Worm (Caenorhabditis elegans) whole organism, L4 larva: Measurements from ENCODE around the gene B0034.7.
A peak's percentile ranks its signal among the peaks of the same experiment; 100 is the strongest.

Experiments
- F10B5.3 ChIP-seq: sonication (generic microtip); optimal IDR thresholded peaks from 2 replicates; lab custom pipeline; 2016; ENCODE audit warnings: mild to moderate bottlenecking, missing genetic modification characterization, missing compliant biosample characterization
- F44E2.7 ChIP-seq: fragments of 200-800 bp; sonication (Bioruptor generic); IDR thresholded peaks from 2 replicates; pipeline ENCODE4 v2.1.2; 2022; ENCODE audit warnings: missing genetic modification characterization, missing compliant biosample characterization
- R02D3.7 ChIP-seq: fragments of 150-350 bp; sonication (generic microtip); optimal IDR thresholded peaks from 3 replicates; lab custom pipeline; 2014; ENCODE audit warnings: missing biosample characterization, missing genetic modification characterization
- T20F7.1 ChIP-seq: fragments of 200-800 bp; sonication (Bioruptor generic); optimal IDR thresholded peaks from 2 replicates; lab custom pipeline; 2018; ENCODE audit warnings: mild to moderate bottlenecking, missing genetic modification characterization, missing compliant biosample characterization
- Y105C5A.15 ChIP-seq: fragments of 200-800 bp; sonication (Bioruptor generic); IDR thresholded peaks from 2 replicates; pipeline ENCODE4 v1.3.6; 2022; ENCODE audit warnings: missing genetic modification characterization, missing compliant biosample characterization
- Y75B8A.6 ChIP-seq: fragments of 200-800 bp; sonication (Bioruptor generic); IDR thresholded peaks from 2 replicates; pipeline ENCODE4 v1.3.6; 2022; ENCODE audit warnings: missing genetic modification reagents, missing genetic modification characterization, missing compliant biosample characterization
- arid-1 ChIP-seq: fragments of 200-800 bp; sonication (Bioruptor generic); conservative IDR thresholded peaks from 2 replicates; pipeline ENCODE4 v1.3.6; 2022; ENCODE audit warnings: missing genetic modification reagents, missing genetic modification characterization, missing compliant biosample characterization
- ceh-32 ChIP-seq: sonication (generic microtip); optimal IDR thresholded peaks from 2 replicates; lab custom pipeline; 2016; ENCODE audit warnings: mild to moderate bottlenecking, missing genetic modification characterization, missing compliant biosample characterization; ENCODE audit not compliant: poor library complexity
- ceh-82 ChIP-seq: sonication (generic microtip); optimal IDR thresholded peaks from 2 replicates; lab custom pipeline; 2017; ENCODE audit warnings: missing biosample characterization, missing genetic modification characterization
- ctbp-1 ChIP-seq: fragments of 200-800 bp; sonication (Bioruptor generic); IDR thresholded peaks from 2 replicates; pipeline ENCODE4 v1.3.6; 2022; ENCODE audit warnings: missing genetic modification reagents, missing genetic modification characterization, missing compliant biosample characterization
- daf-19 ChIP-seq: fragments of 200-800 bp; sonication (Bioruptor generic); conservative IDR thresholded peaks from 2 replicates; pipeline ENCODE4 v1.3.6; 2022; ENCODE audit warnings: missing genetic modification characterization, missing compliant biosample characterization
- dmd-8 ChIP-seq: fragments of 200-800 bp; sonication (Bioruptor generic); IDR thresholded peaks from 2 replicates; pipeline ENCODE4 v1.3.6; 2022; ENCODE audit warnings: missing genetic modification characterization, missing compliant biosample characterization
- dmd-9 ChIP-seq: fragments of 200-800 bp; sonication (Bioruptor generic); IDR thresholded peaks from 2 replicates; pipeline ENCODE4 v1.3.6; 2022; ENCODE audit warnings: missing genetic modification reagents, missing genetic modification characterization, missing compliant biosample characterization
- dpl-1 ChIP-seq: fragments of 150-350 bp; optimal IDR thresholded peaks from 2 replicates; lab custom pipeline; 2014; ENCODE audit warnings: missing biosample characterization, missing genetic modification reagents, missing genetic modification characterization
- duxl-1 ChIP-seq: sonication (generic microtip); optimal IDR thresholded peaks from 2 replicates; lab custom pipeline; 2016; ENCODE audit warnings: mild to moderate bottlenecking, missing genetic modification characterization, moderate library complexity, missing compliant biosample characterization; ENCODE audit not compliant: poor library complexity
- fkh-10 ChIP-seq: fragments of 150-350 bp; optimal IDR thresholded peaks from 2 replicates; lab custom pipeline; 2014; ENCODE audit warnings: missing biosample characterization, missing genetic modification reagents, missing genetic modification characterization
- gei-8 ChIP-seq: fragments of 200-800 bp; sonication (Bioruptor generic); optimal IDR thresholded peaks from 2 replicates; lab custom pipeline; 2018; ENCODE audit warnings: mild to moderate bottlenecking, missing genetic modification characterization, missing compliant biosample characterization
- hif-1 ChIP-seq, 2 experiments: sonication (generic microtip); optimal IDR thresholded peaks; 2 replicates each; lab custom pipeline; 2016 to 2017; ENCODE audit warnings: missing compliant biosample characterization in 2 of 2, missing genetic modification characterization in 2 of 2, missing genetic modification reagents in 2 of 2, missing genotype in 2 of 2, mild to moderate bottlenecking in 1 of 2
- hlh-30 ChIP-seq: sonication (generic microtip); optimal IDR thresholded peaks from 2 replicates; lab custom pipeline; 2017; ENCODE audit warnings: antibody characterized with exemption, mild to moderate bottlenecking, missing genetic modification characterization, missing compliant biosample characterization; ENCODE audit not compliant: insufficient read depth
- hmg-1.1 ChIP-seq: fragments of 200-800 bp; sonication (Bioruptor generic); IDR thresholded peaks from 2 replicates; pipeline ENCODE4 v1.3.6; 2022; ENCODE audit warnings: missing genetic modification reagents, missing genetic modification characterization, missing compliant biosample characterization
- jun-1 ChIP-seq: fragments of 150-350 bp; optimal IDR thresholded peaks from 2 replicates; lab custom pipeline; 2014; ENCODE audit warnings: missing biosample characterization, missing genetic modification reagents, missing genetic modification characterization
- lin-13 ChIP-seq: fragments of 150-350 bp; optimal IDR thresholded peaks from 2 replicates; lab custom pipeline; 2014; ENCODE audit warnings: missing biosample characterization, missing genetic modification reagents, missing genetic modification characterization
- lin-15B ChIP-seq: fragments of 150-350 bp; sonication (generic microtip); optimal IDR thresholded peaks from 3 replicates; lab custom pipeline; 2014; ENCODE audit warnings: missing biosample characterization, missing genetic modification characterization
- lin-38 ChIP-seq: fragments of 200-800 bp; sonication (Bioruptor generic); IDR thresholded peaks from 2 replicates; pipeline ENCODE4 v1.3.6; 2022; ENCODE audit warnings: missing genetic modification reagents, missing genetic modification characterization, missing compliant biosample characterization
- lir-3 ChIP-seq: sonication (generic microtip); optimal IDR thresholded peaks from 2 replicates; lab custom pipeline; 2016; ENCODE audit warnings: mild to moderate bottlenecking, missing genetic modification characterization, missing compliant biosample characterization
- madf-5 ChIP-seq, 2 experiments: fragments of 200-800 bp; sonication (Bioruptor generic); IDR thresholded peaks; 2 replicates each; pipeline ENCODE4 v1.3.6; 2022; ENCODE audit warnings: missing compliant biosample characterization in 2 of 2, missing genetic modification characterization in 2 of 2
- madf-9 ChIP-seq: fragments of 200-800 bp; sonication (Bioruptor generic); conservative IDR thresholded peaks from 2 replicates; pipeline ENCODE4 v1.3.6; 2022; ENCODE audit warnings: missing genetic modification reagents, missing genetic modification characterization, missing compliant biosample characterization
- mdl-1 ChIP-seq, 2 experiments: fragments of 150-350 bp in 1 of 2; sonication (generic microtip) in 1 of 2; optimal IDR thresholded peaks; 2 replicates each; lab custom pipeline; 2014 to 2017; ENCODE audit warnings: missing biosample characterization in 2 of 2, missing genetic modification characterization in 2 of 2
- mep-1 ChIP-seq: fragments of 150-350 bp; sonication (generic microtip); optimal IDR thresholded peaks from 3 replicates; lab custom pipeline; 2014; ENCODE audit warnings: missing biosample characterization, missing genetic modification characterization
- mes-2 ChIP-seq: sonication (generic microtip); optimal IDR thresholded peaks from 2 replicates; lab custom pipeline; 2016; ENCODE audit warnings: missing genotype, mild to moderate bottlenecking, missing genetic modification characterization, missing compliant biosample characterization; ENCODE audit not compliant: poor library complexity, severe bottlenecking
- mxl-3 ChIP-seq: fragments of 200-800 bp; sonication (Bioruptor generic); optimal IDR thresholded peaks from 2 replicates; lab custom pipeline; 2018; ENCODE audit warnings: mild to moderate bottlenecking, missing genetic modification characterization, missing compliant biosample characterization
- nhr-10 ChIP-seq: fragments of 150-350 bp; optimal IDR thresholded peaks from 2 replicates; lab custom pipeline; 2014; ENCODE audit warnings: missing biosample characterization, missing genetic modification characterization
- nhr-102 ChIP-seq: sonication (generic microtip); optimal IDR thresholded peaks from 2 replicates; lab custom pipeline; 2016; ENCODE audit warnings: mild to moderate bottlenecking, missing genetic modification characterization, moderate library complexity, missing compliant biosample characterization
- nhr-111 ChIP-seq: fragments of 200-800 bp; sonication (Bioruptor generic); optimal IDR thresholded peaks from 2 replicates; lab custom pipeline; 2018; ENCODE audit warnings: mild to moderate bottlenecking, missing genetic modification characterization, missing compliant biosample characterization
- nhr-28 ChIP-seq: fragments of 150-350 bp; optimal IDR thresholded peaks from 2 replicates; lab custom pipeline; 2014; ENCODE audit warnings: missing biosample characterization, missing genetic modification characterization
- nhr-48 ChIP-seq: sonication (generic microtip); optimal IDR thresholded peaks from 2 replicates; lab custom pipeline; 2016; ENCODE audit warnings: mild to moderate bottlenecking, missing genetic modification characterization, missing compliant biosample characterization
- nhr-6 ChIP-seq: fragments of 150-350 bp; optimal IDR thresholded peaks from 2 replicates; lab custom pipeline; 2014; ENCODE audit warnings: missing biosample characterization, missing genetic modification characterization
- pha-4 ChIP-seq, 2 experiments: fragments of 150-350 bp in 1 of 2; fragments of 200-800 bp in 1 of 2; sonication (Bioruptor generic) in 1 of 2; IDR thresholded peaks in 1 of 2; optimal IDR thresholded peaks in 1 of 2; 2 replicates each; pipeline versions ENCODE4 v1.3.6 to Lab custom; 2014 to 2022; ENCODE audit warnings: missing genetic modification characterization in 2 of 2, missing genetic modification reagents in 2 of 2, missing biosample characterization in 1 of 2, missing compliant biosample characterization in 1 of 2
- php-3 ChIP-seq: fragments of 200-800 bp; sonication (Bioruptor generic); IDR thresholded peaks from 2 replicates; pipeline ENCODE4 v1.3.6; 2022; ENCODE audit warnings: missing genetic modification reagents, missing genetic modification characterization, missing compliant biosample characterization
- snpc-1.2 ChIP-seq: fragments of 200-800 bp; sonication (Bioruptor generic); IDR thresholded peaks from 2 replicates; pipeline ENCODE4 v1.3.6; 2022; ENCODE audit warnings: missing genetic modification reagents, missing genetic modification characterization, missing compliant biosample characterization
- snpc-4 ChIP-seq: fragments of 150-350 bp; optimal IDR thresholded peaks from 2 replicates; lab custom pipeline; 2014; ENCODE audit warnings: missing biosample characterization, missing genetic modification characterization
- tag-97 ChIP-seq: fragments of 200-800 bp; sonication (Bioruptor generic); IDR thresholded peaks from 2 replicates; pipeline ENCODE4 v1.3.6; 2022; ENCODE audit warnings: missing genetic modification characterization, missing compliant biosample characterization
- tra-1 ChIP-seq: fragments of 200-800 bp; sonication (Bioruptor generic); IDR thresholded peaks from 2 replicates; pipeline ENCODE4 v1.3.6; 2022; ENCODE audit warnings: missing genetic modification reagents, missing genetic modification characterization, missing compliant biosample characterization
- unc-62 ChIP-seq, 3 experiments: fragments of 150-350 bp in 1 of 3; sonication (generic microtip); optimal IDR thresholded peaks in 2 of 3; peaks in 1 of 3; 1 replicate in 1 of 3; 2 replicates in 2 of 3; lab custom pipeline; 2014 to 2017; ENCODE audit warnings: missing biosample characterization in 3 of 3, missing genetic modification characterization in 3 of 3, missing genetic modification reagents in 3 of 3, missing genotype in 1 of 3
- vab-7 ChIP-seq: fragments of 200-800 bp; sonication (Bioruptor generic); IDR thresholded peaks from 2 replicates; pipeline ENCODE4 v1.3.6; 2022; ENCODE audit warnings: missing genetic modification reagents, missing genetic modification characterization, missing compliant biosample characterization
- zag-1 ChIP-seq: fragments of 150-350 bp; optimal IDR thresholded peaks from 2 replicates; lab custom pipeline; 2014; ENCODE audit warnings: missing biosample characterization, missing genetic modification characterization
- zfp-3 ChIP-seq: fragments of 200-800 bp; sonication (Bioruptor generic); conservative IDR thresholded peaks from 2 replicates; pipeline ENCODE4 v1.3.6; 2022; ENCODE audit warnings: missing genetic modification reagents, missing genetic modification characterization, missing compliant biosample characterization
- zip-11 ChIP-seq: fragments of 200-800 bp; sonication (Bioruptor generic); IDR thresholded peaks from 2 replicates; pipeline ENCODE4 v1.3.6; 2022; ENCODE audit warnings: missing genetic modification characterization, missing compliant biosample characterization
- ztf-11 ChIP-seq: fragments of 150-350 bp; optimal IDR thresholded peaks from 2 replicates; lab custom pipeline; 2014; ENCODE audit warnings: missing biosample characterization, missing genetic modification characterization
- ztf-7 ChIP-seq: fragments of 150-350 bp; optimal IDR thresholded peaks from 2 replicates; lab custom pipeline; 2014; ENCODE audit warnings: missing biosample characterization, missing genetic modification characterization

The B0034.7 gene

ce11 chrII:5930095-5930653 lies 31.2 kb upstream of the B0034.7 start (continued):
- TF ChIP-seq ztf-7 (no peak), nhr-111 (no peak), Y105C5A.15 (no peak), lir-3 (tag; lab: Kevin White, UChicago) (no peak), F10B5.3 (tag; lab: Kevin White, UChicago) (no peak), daf-19 (no peak), tag-97 (GFP tag; lab: Robert Waterston, UW) (no peak), zag-1 (tag; lab: Kevin White, UChicago) (no peak), lin-38 (no peak), hmg-1.1 (GFP tag; lab: Robert Waterston, UW) (no peak), mep-1 (peak; percentile 35), mes-2 (peak; percentile 6), T20F7.1 (peak; percentile 37), arid-1 (GFP tag; lab: Robert Waterston, UW) (no peak), ceh-32 (tag; lab: Kevin White, UChicago) (no peak), R02D3.7 (no peak), nhr-6 (tag; lab: Kevin White, UChicago) (no peak), tra-1 (GFP tag; lab: Robert Waterston, UW) (peak; percentile 63; the same call in 1 of the 2 replicates), Y75B8A.6 (GFP tag; lab: Robert Waterston, UW) (no peak), zip-11 (GFP tag; lab: Robert Waterston, UW) (no peak), unc-62 (GFP tag; optimal IDR thresholded peaks at IDR 0.05 in 1 of 2; lab: Kevin White, UChicago) (no peak), unc-62 (tag; optimal IDR thresholded peaks at IDR 0.05; lab: Kevin White, UChicago) (no peak), lin-15B (no peak), madf-9 (GFP tag; lab: Robert Waterston, UW) (no peak), madf-5 (GFP tag; IDR thresholded peaks at IDR 0.05; lab: Robert Waterston, UW) (no peak), nhr-28 (tag; lab: Kevin White, UChicago) (peak; percentile 87), jun-1 (tag; lab: Kevin White, UChicago) (no peak), mxl-3 (GFP tag; lab: Kevin White, UChicago) (peak; percentile 32), snpc-1.2 (GFP tag; lab: Robert Waterston, UW) (no peak), pha-4 (GFP tag; IDR thresholded peaks at IDR 0.05; lab: Robert Waterston, UW) (no peak), pha-4 (tag; optimal IDR thresholded peaks at IDR 0.05; lab: Kevin White, UChicago) (no peak), dmd-8 (GFP tag; lab: Robert Waterston, UW) (no peak), hif-1 (tag; optimal IDR thresholded peaks at IDR 0.05; lab: Kevin White, UChicago) (peak in 1 of 2 experiments; percentile 70), nhr-10 (tag; lab: Kevin White, UChicago) (no peak), dmd-9 (GFP tag; lab: Robert Waterston, UW) (no peak), snpc-4 (tag; lab: Kevin White, UChicago) (no peak), vab-7 (GFP tag; lab: Robert Waterston, UW) (no peak), ceh-82 (tag; lab: Kevin White, UChicago) (no peak), php-3 (GFP tag; lab: Robert Waterston, UW) (peak; percentile 83), mdl-1 (tag; optimal IDR thresholded peaks at IDR 0.05; lab: Kevin White, UChicago) (peak in 1 of 2 experiments; percentile 54), duxl-1 (no peak), fkh-10 (GFP tag; lab: Kevin White, UChicago) (no peak), dpl-1 (GFP tag; lab: Kevin White, UChicago) (no peak), gei-8 (GFP tag; lab: Kevin White, UChicago) (no peak), hlh-30 (tag; lab: Kevin White, UChicago) (peak; percentile 10), ztf-11 (tag; lab: Kevin White, UChicago) (no peak), nhr-102 (tag; lab: Kevin White, UChicago) (no peak), F44E2.7 (GFP tag; lab: Robert Waterston, UW) (no peak), lin-13 (GFP tag; lab: Kevin White, UChicago) (no peak), ctbp-1 (no peak), zfp-3 (GFP tag; lab: Robert Waterston, UW) (no peak), nhr-48 (tag; lab: Kevin White, UChicago) (peak; percentile 61)
